Fruit fly (Drosophila melanogaster) whole organism, embryonic: Measurements from ENCODE around the gene Ube3a.

Experiments
- ATbp ChIP-seq: fragments of 200-800 bp; sonication (Bioruptor generic); optimal IDR thresholded peaks from 2 replicates; lab custom pipeline; 2017; ENCODE audit warnings: missing biosample characterization, mild to moderate bottlenecking, missing genetic modification characterization, missing genetic modification reagents
- Adf1 ChIP-seq: fragments of 200-800 bp; sonication (Bioruptor generic); IDR thresholded peaks from 2 replicates; pipeline ENCODE4 v1.3.6; 2022; ENCODE audit warnings: missing biosample characterization, missing genetic modification characterization
- CG10431 ChIP-seq: fragments of 200-800 bp; sonication (Bioruptor generic); optimal IDR thresholded peaks from 3 replicates; lab custom pipeline; 2018; ENCODE audit warnings: missing biosample characterization, mild to moderate bottlenecking, missing genetic modification characterization
- CG10959 ChIP-seq: fragments of 200-800 bp; sonication (Bioruptor generic); IDR thresholded peaks from 2 replicates; pipeline ENCODE4 v1.3.6; 2022; ENCODE audit warnings: missing biosample characterization, missing genetic modification characterization
- CG13123 ChIP-seq: fragments of 200-800 bp; sonication (Bioruptor generic); optimal IDR thresholded peaks from 2 replicates; lab custom pipeline; 2016; ENCODE audit warnings: missing biosample characterization, missing genetic modification characterization
- CG15269 ChIP-seq: fragments of 200-800 bp; sonication (Bioruptor generic); optimal IDR thresholded peaks from 2 replicates; lab custom pipeline; 2018; ENCODE audit warnings: missing biosample characterization, mild to moderate bottlenecking, missing genetic modification characterization, moderate library complexity
- CG1603 ChIP-seq: fragments of 200-800 bp; sonication (Bioruptor generic); optimal IDR thresholded peaks from 2 replicates; lab custom pipeline; 2019; ENCODE audit warnings: missing biosample characterization, mild to moderate bottlenecking, missing genetic modification characterization, moderate library complexity
- CG17359 ChIP-seq: fragments of 200-800 bp; sonication (Bioruptor generic); optimal IDR thresholded peaks from 3 replicates; lab custom pipeline; 2018; ENCODE audit warnings: missing biosample characterization, mild to moderate bottlenecking, missing genetic modification characterization, moderate library complexity
- CG1832 ChIP-seq: fragments of 200-800 bp; sonication (Bioruptor generic); optimal IDR thresholded peaks from 2 replicates; lab custom pipeline; 2017; ENCODE audit warnings: missing biosample characterization, mild to moderate bottlenecking, missing genetic modification characterization, inconsistent platforms
- CG2202 ChIP-seq: fragments of 200-800 bp; sonication (Bioruptor generic); optimal IDR thresholded peaks from 2 replicates; lab custom pipeline; 2018; ENCODE audit warnings: missing biosample characterization, mild to moderate bottlenecking, missing genetic modification characterization
- CG4707 ChIP-seq: fragments of 200-800 bp; sonication (Bioruptor generic); optimal IDR thresholded peaks from 2 replicates; lab custom pipeline; 2018; ENCODE audit warnings: missing biosample characterization, mild to moderate bottlenecking, missing genetic modification characterization, moderate library complexity
- CG5180 ChIP-seq: fragments of 200-800 bp; sonication (Bioruptor generic); optimal IDR thresholded peaks from 3 replicates; lab custom pipeline; 2017; ENCODE audit warnings: missing biosample characterization, missing genetic modification characterization, mild to moderate bottlenecking, moderate library complexity, missing genetic modification reagents
- CG7745 ChIP-seq: fragments of 200-800 bp; sonication (Bioruptor generic); optimal IDR thresholded peaks from 2 replicates; lab custom pipeline; 2018; ENCODE audit warnings: missing biosample characterization, mild to moderate bottlenecking, missing genetic modification characterization, moderate library complexity
- CkIIα-i1 ChIP-seq: fragments of 200-800 bp; sonication (Bioruptor generic); IDR thresholded peaks from 2 replicates; pipeline ENCODE4 v1.3.6; 2022; ENCODE audit warnings: missing biosample characterization, missing genetic modification characterization
- Deaf1 ChIP-seq: fragments of 200-800 bp; optimal IDR thresholded peaks from 3 replicates; lab custom pipeline; 2019; ENCODE audit warnings: missing biosample characterization, mild to moderate bottlenecking, missing genetic modification characterization, moderate library complexity
- E2f2 ChIP-seq: fragments of 200-800 bp; sonication (Bioruptor generic); IDR thresholded peaks from 2 replicates; pipeline ENCODE4 v1.3.6; 2022; ENCODE audit warnings: missing biosample characterization, missing genetic modification characterization
- Elba2 ChIP-seq: fragments of 200-800 bp; sonication (Bioruptor generic); optimal IDR thresholded peaks from 3 replicates; lab custom pipeline; 2016; ENCODE audit warnings: missing biosample characterization, missing genetic modification characterization
- GATAe ChIP-seq: fragments of 200-800 bp; sonication (Bioruptor generic); conservative IDR thresholded peaks from 2 replicates; pipeline ENCODE4 v1.3.6; 2022; ENCODE audit warnings: missing biosample characterization, missing genetic modification characterization
- HLHmδ ChIP-seq: fragments of 200-800 bp; sonication (Bioruptor generic); optimal IDR thresholded peaks from 2 replicates; lab custom pipeline; 2018; ENCODE audit warnings: missing biosample characterization, mild to moderate bottlenecking, missing genetic modification characterization, moderate library complexity
- Kr ChIP-seq: fragments of 200-800 bp; sonication (Bioruptor generic); optimal IDR thresholded peaks from 2 replicates; lab custom pipeline; 2017; ENCODE audit warnings: missing biosample characterization, mild to moderate bottlenecking, missing genetic modification characterization
- PHDP ChIP-seq: fragments of 200-800 bp; sonication (Bioruptor generic); optimal IDR thresholded peaks from 3 replicates; lab custom pipeline; 2018; ENCODE audit warnings: missing biosample characterization, mild to moderate bottlenecking, missing genetic modification characterization, moderate library complexity
- Pdp1 ChIP-seq, 2 experiments: fragments of 200-800 bp; sonication (Bioruptor generic); optimal IDR thresholded peaks; 3 replicates each; lab custom pipeline; 2016; ENCODE audit warnings: missing biosample characterization in 2 of 2, missing genetic modification characterization in 2 of 2, mild to moderate bottlenecking in 1 of 2, moderate library complexity in 1 of 2
- Scr ChIP-seq: fragments of 200-800 bp; sonication (Bioruptor generic); IDR thresholded peaks from 2 replicates; pipeline ENCODE4 v1.3.6; 2022; ENCODE audit warnings: missing biosample characterization, missing genetic modification characterization; ENCODE audit not compliant: partially characterized antibody
- Sox102F ChIP-seq: fragments of 200-800 bp; sonication (Bioruptor generic); optimal IDR thresholded peaks from 2 replicates; lab custom pipeline; 2018; ENCODE audit warnings: missing biosample characterization, mild to moderate bottlenecking, missing genetic modification characterization, moderate library complexity
- Spps ChIP-seq: fragments of 200-800 bp; sonication (Bioruptor generic); optimal IDR thresholded peaks from 2 replicates; lab custom pipeline; 2018; ENCODE audit warnings: missing biosample characterization, mild to moderate bottlenecking, missing genetic modification characterization
- Vsx1 ChIP-seq: fragments of 200-800 bp; sonication (Bioruptor generic); optimal IDR thresholded peaks from 2 replicates; lab custom pipeline; 2017; ENCODE audit warnings: missing biosample characterization, mild to moderate bottlenecking, missing genetic modification characterization, missing genetic modification reagents
- bab2 ChIP-seq: fragments of 200-800 bp; sonication (Bioruptor generic); optimal IDR thresholded peaks from 2 replicates; lab custom pipeline; 2016; ENCODE audit warnings: missing biosample characterization, missing genetic modification characterization
- bsh ChIP-seq, 2 experiments: fragments of 200-800 bp; sonication (Bioruptor generic); optimal IDR thresholded peaks; 2 replicates each; lab custom pipeline; 2017 to 2018; ENCODE audit warnings: mild to moderate bottlenecking in 2 of 2, missing biosample characterization in 2 of 2, missing genetic modification characterization in 2 of 2, moderate library complexity in 1 of 2
- chn ChIP-seq: fragments of 200-800 bp; sonication (Bioruptor generic); optimal IDR thresholded peaks from 2 replicates; lab custom pipeline; 2016; ENCODE audit warnings: missing biosample characterization, missing genetic modification characterization
- disco-r ChIP-seq: fragments of 200-800 bp; sonication (Bioruptor generic); optimal IDR thresholded peaks from 2 replicates; lab custom pipeline; 2016; ENCODE audit warnings: missing biosample characterization, missing genetic modification characterization
- en ChIP-seq: fragments of 200-800 bp; sonication (Bioruptor generic); optimal IDR thresholded peaks from 2 replicates; lab custom pipeline; 2016; ENCODE audit warnings: missing biosample characterization, missing genetic modification characterization
- fd64A ChIP-seq: fragments of 200-800 bp; sonication (Bioruptor generic); optimal IDR thresholded peaks from 3 replicates; lab custom pipeline; 2018; ENCODE audit warnings: missing biosample characterization, mild to moderate bottlenecking, missing genetic modification characterization
- kay ChIP-seq: fragments of 200-800 bp; sonication (Bioruptor generic); optimal IDR thresholded peaks from 2 replicates; lab custom pipeline; 2016; ENCODE audit warnings: missing biosample characterization, missing genetic modification characterization
- ken ChIP-seq: fragments of 200-800 bp; sonication (Bioruptor generic); IDR thresholded peaks from 3 replicates; pipeline ENCODE4 v1.3.6; 2022; ENCODE audit warnings: missing biosample characterization, missing genetic modification characterization
- lmd ChIP-seq: fragments of 200-800 bp; sonication (Bioruptor generic); IDR thresholded peaks from 2 replicates; pipeline ENCODE4 v1.3.6; 2022; ENCODE audit warnings: missing biosample characterization, missing genetic modification characterization
- luna ChIP-seq: fragments of 200-800 bp; sonication (Bioruptor generic); optimal IDR thresholded peaks from 2 replicates; lab custom pipeline; 2016; ENCODE audit warnings: missing biosample characterization, missing genetic modification characterization
- nerfin-2 ChIP-seq: fragments of 200-800 bp; sonication (Bioruptor generic); IDR thresholded peaks from 2 replicates; pipeline ENCODE4 v1.3.6; 2022; ENCODE audit warnings: missing biosample characterization, missing genetic modification characterization; ENCODE audit not compliant: partially characterized antibody
- odd ChIP-seq: fragments of 200-800 bp; sonication (Bioruptor generic); optimal IDR thresholded peaks from 2 replicates; lab custom pipeline; 2017; ENCODE audit warnings: missing biosample characterization, mild to moderate bottlenecking, missing genetic modification characterization
- onecut ChIP-seq: fragments of 200-800 bp; sonication (Bioruptor generic); IDR thresholded peaks from 2 replicates; pipeline ENCODE4 v1.3.6; 2022; ENCODE audit warnings: missing biosample characterization, missing genetic modification characterization
- pnt ChIP-seq: fragments of 200-800 bp; sonication (Bioruptor generic); optimal IDR thresholded peaks from 3 replicates; lab custom pipeline; 2016; ENCODE audit warnings: missing biosample characterization, missing genetic modification characterization
- pum ChIP-seq: fragments of 200-800 bp; sonication (Bioruptor generic); optimal IDR thresholded peaks from 2 replicates; lab custom pipeline; 2016; ENCODE audit warnings: missing biosample characterization, missing genetic modification characterization
- ro ChIP-seq: fragments of 200-800 bp; sonication (Bioruptor generic); IDR thresholded peaks from 2 replicates; pipeline ENCODE4 v1.3.6; 2022; ENCODE audit warnings: missing biosample characterization, missing genetic modification characterization
- ssp ChIP-seq: fragments of 200-800 bp; sonication (Bioruptor generic); IDR thresholded peaks from 2 replicates; pipeline ENCODE4 v1.3.6; 2022; ENCODE audit warnings: missing biosample characterization, missing genetic modification characterization
- tap ChIP-seq: fragments of 200-800 bp; optimal IDR thresholded peaks from 3 replicates; lab custom pipeline; 2019; ENCODE audit warnings: missing biosample characterization, mild to moderate bottlenecking, missing genetic modification characterization, moderate library complexity
- tx ChIP-seq: fragments of 200-800 bp; sonication (Bioruptor generic); optimal IDR thresholded peaks from 2 replicates; lab custom pipeline; 2016; ENCODE audit warnings: missing biosample characterization, missing genetic modification characterization

The Ube3a gene

dm6 chr3L:11247370-11248255, 37.2 kb upstream of the Ube3a start (continued):
- TF ChIP-seq ATbp (GFP tag; lab: Kevin White, UChicago) (peak; percentile 14), PHDP (tag; lab: Kevin White, UChicago) (peak; percentile 12), lmd (GFP tag; lab: Robert Waterston, UW) (no peak), luna (GFP tag; lab: Kevin White, UChicago) (no peak), en (GFP tag; lab: Kevin White, UChicago) (no peak), CG1832 (GFP tag; lab: Kevin White, UChicago) (no peak), HLHmδ (GFP tag; lab: Kevin White, UChicago) (peak; percentile 91), CG13123 (GFP tag; lab: Kevin White, UChicago) (no peak), CG7745 (no peak)

dm6 chr3L:11246046-11246887, 35.9 kb upstream of the Ube3a start:
- no peak for TF ChIP-seq tap (tag; lab: Kevin White, UChicago)
- TF ChIP-seq odd = peak; percentile 54
- TF ChIP-seq bsh (GFP tag; optimal IDR thresholded peaks at IDR 0.05; lab: Kevin White, UChicago) = peak in 1 of 2 experiments; percentile 100
- no peak for TF ChIP-seq pnt (GFP tag; lab: Kevin White, UChicago)
- TF ChIP-seq Vsx1 (GFP tag; lab: Kevin White, UChicago) = peak; percentile 34
- TF ChIP-seq ken (GFP tag; lab: Robert Waterston, UW) = no peak
- no peak for TF ChIP-seq CG1603
- no peak for TF ChIP-seq pum
- peak; percentile 49 for TF ChIP-seq CG10431 (GFP tag; lab: Kevin White, UChicago)
- TF ChIP-seq Pdp1 (GFP tag; optimal IDR thresholded peaks at IDR 0.05; lab: Kevin White, UChicago) = peak in 1 of 2 experiments; percentile 14
- no peak for TF ChIP-seq tx
- TF ChIP-seq GATAe (GFP tag; lab: Robert Waterston, UW) = no peak
- peak; percentile 26 for TF ChIP-seq Sox102F (GFP tag; lab: Kevin White, UChicago)
- TF ChIP-seq CG2202 (tag; lab: Kevin White, UChicago) = peak; percentile 18
- no peak for TF ChIP-seq chn (GFP tag; lab: Kevin White, UChicago)
- TF ChIP-seq Deaf1 (tag; lab: Kevin White, UChicago) = peak; percentile 8
- TF ChIP-seq ro (GFP tag; lab: Robert Waterston, UW) = no peak
- TF ChIP-seq Spps (tag; lab: Kevin White, UChicago) = peak; percentile 9
- TF ChIP-seq onecut (GFP tag; lab: Robert Waterston, UW) = no peak; the same call in 1 of the 2 replicates
- peak; percentile 94 for TF ChIP-seq Elba2 (GFP tag; lab: Kevin White, UChicago)
- no peak for TF ChIP-seq ssp (GFP tag; lab: Robert Waterston, UW)
- TF ChIP-seq CkIIα-i1 (GFP tag; lab: Robert Waterston, UW) = no peak
- no peak for TF ChIP-seq CG10959 (GFP tag; lab: Robert Waterston, UW)
- no peak for TF ChIP-seq nerfin-2 (GFP tag; lab: Robert Waterston, UW)
- peak; percentile 55 for TF ChIP-seq Kr
- TF ChIP-seq CG5180 = peak; percentile 23
- no peak; the same call in 1 of the 2 replicates for TF ChIP-seq Scr
- peak; percentile 51; the same call in 1 of the 2 replicates for TF ChIP-seq Adf1
- TF ChIP-seq kay = no peak
- TF ChIP-seq CG15269 (tag; lab: Kevin White, UChicago) = no peak
- TF ChIP-seq CG4707 (GFP tag; lab: Kevin White, UChicago) = peak; percentile 91
- TF ChIP-seq disco-r = no peak
- no peak for TF ChIP-seq fd64A (GFP tag; lab: Kevin White, UChicago)
- no peak for TF ChIP-seq CG17359 (tag; lab: Kevin White, UChicago)
- no peak for TF ChIP-seq E2f2 (GFP tag; lab: Robert Waterston, UW)
- no peak for TF ChIP-seq bab2
